Worm (Caenorhabditis elegans) whole organism, L4/young adult: Measurements from ENCODE around the gene wbp-2.

Experiments used
- W03F9.2 ChIP-seq: fragments of 150-350 bp; optimal IDR thresholded peaks from 2 replicates; lab custom pipeline; 2014; ENCODE audit warnings: missing biosample characterization, missing genetic modification characterization
- dao-5 ChIP-seq: sonication (generic microtip); optimal IDR thresholded peaks from 2 replicates; lab custom pipeline; 2016; ENCODE audit warnings: missing genotype, missing genetic modification characterization, moderate library complexity, missing compliant biosample characterization
- him-1 ChIP-seq: sonication (generic microtip); optimal IDR thresholded peaks from 2 replicates; lab custom pipeline; 2016; ENCODE audit warnings: missing genotype, missing genetic modification reagents, missing genetic modification characterization, missing compliant biosample characterization

ce11 chrII:9310204-9310603 lies 19.4 kb upstream of the wbp-2 start, which contains the start of gene cam-1:
- no peak for TF ChIP-seq dao-5
- TF ChIP-seq W03F9.2 (tag; lab: Kevin White, UChicago), result no peak
- TF ChIP-seq him-1 (tag; lab: Kevin White, UChicago), result no peak
